Worm (Caenorhabditis elegans): ENCODE results near the gene C14A6.12.

Gene C14A6.12

ce11 chrV:18123639-18124038 lies 38.8 kb downstream of the C14A6.12 start, which contains the start of gene fbxa-107:
Gene fbxa-107 (plus strand): TSS chrV:18123939.
- no peak for TF ChIP-seq elt-1 (tag; optimal IDR thresholded peaks at IDR 0.05)

Measured in whole organism, L3 larva.